Worm (Caenorhabditis elegans): ENCODE data around the gene ocr-3.

DNA sequence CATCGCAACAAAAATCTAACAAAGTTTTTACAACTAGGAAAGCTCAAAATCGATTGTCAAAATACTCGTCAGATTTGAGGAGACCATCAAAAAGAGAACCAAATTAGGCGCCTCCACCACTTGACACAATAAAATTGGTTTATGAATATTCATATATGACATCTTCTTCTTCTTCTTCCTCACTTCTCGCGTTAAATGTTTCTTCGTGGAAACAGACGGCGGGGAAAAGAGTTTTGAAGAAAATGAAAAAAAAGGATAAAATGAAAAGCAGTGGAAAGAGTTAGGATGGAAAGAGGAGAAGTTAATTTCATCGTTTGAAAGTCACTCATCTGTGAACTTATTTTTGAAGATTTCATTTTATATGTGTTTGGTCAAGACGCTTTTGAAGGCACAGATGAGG lies 33.6 kb upstream of the ocr-3 start:
- TF ChIP-seq dve-1 (tag; optimal IDR thresholded peaks at IDR 0.05) (no peak), F13H6.1 (tag; optimal IDR thresholded peaks at IDR 0.05) (no peak), pqm-1 (tag; optimal IDR thresholded peaks at IDR 0.05) (no peak), syd-9 (tag; optimal IDR thresholded peaks at IDR 0.05) (no peak), hlh-6 (tag; optimal IDR thresholded peaks at IDR 0.05) (no peak), ceh-48 (tag; optimal IDR thresholded peaks at IDR 0.05) (no peak), K09A11.1 (tag; optimal IDR thresholded peaks at IDR 0.05; ENCODE audit: insufficient read depth) (no peak), unc-86 (tag; optimal IDR thresholded peaks at IDR 0.05) (no peak), ref-2 (tag; optimal IDR thresholded peaks at IDR 0.05) (no peak), ama-1 (optimal IDR thresholded peaks at IDR 0.05) (no peak), pros-1 (tag; optimal IDR thresholded peaks at IDR 0.05) (no peak)
